Fruit fly (Drosophila melanogaster): ENCODE measurements around the gene Trmt112.

- TF ChIP-seq usp (GFP tag; optimal IDR thresholded peaks at IDR 0.05) (no peak), Stat92E (GFP tag; optimal IDR thresholded peaks at IDR 0.05) (no peak), Hr78 (GFP tag; optimal IDR thresholded peaks at IDR 0.05) (no peak), Sry-δ (GFP tag; optimal IDR thresholded peaks at IDR 0.05) (no peak), Hmx (GFP tag; optimal IDR thresholded peaks at IDR 0.05) (no peak), bcd (GFP tag; optimal IDR thresholded peaks at IDR 0.05) (no peak), Dip3 (GFP tag; optimal IDR thresholded peaks at IDR 0.05) (no peak), grau (tag; optimal IDR thresholded peaks at IDR 0.05) (no peak), CG31441 (GFP tag; IDR thresholded peaks at IDR 0.05) (no peak)
Observed at dm6 chr3L:21242958-21243357, 26.3 kb upstream of the Trmt112 start.
